Fruit fly (Drosophila melanogaster) Kc167 (cell line): ENCODE data around the gene CG42537.

Source experiments
- h ChIP-seq: fragments of >200 bp; optimal IDR thresholded peaks from 3 replicates; lab custom pipeline; 2018; ENCODE audit warnings: missing external identifiers
- psq ChIP-seq: fragments of >200 bp; optimal IDR thresholded peaks from 2 replicates; lab custom pipeline; 2017; ENCODE audit warnings: missing external identifiers

dm6 chr3R:6425454-6426156 lies 48.0 kb downstream of the CG42537 start:
- TF ChIP-seq h (lab: Kevin White, UChicago) (no peak), psq (no peak)
